Worm (Caenorhabditis elegans): ENCODE measurements around the gene C17G1.14.

DNA sequence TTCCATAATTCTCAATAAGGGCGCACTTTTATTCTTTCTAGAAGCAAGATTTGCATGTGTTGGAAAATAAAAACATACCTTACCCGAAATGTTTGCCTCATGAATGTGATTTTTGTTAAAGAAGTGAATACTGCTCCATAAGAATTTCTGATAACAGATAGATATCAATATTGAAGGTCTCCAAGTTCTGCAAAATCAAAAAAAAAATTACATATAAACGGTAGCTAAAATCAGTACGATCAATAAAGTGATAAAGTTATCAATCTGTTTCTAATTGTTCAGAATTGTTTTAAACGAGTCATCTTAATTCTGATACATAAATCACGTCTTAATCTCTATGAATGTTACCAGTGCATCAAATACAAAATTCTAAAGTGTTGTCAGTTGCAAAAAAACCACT, 37.6 kb downstream of the C17G1.14 start, which contains the start of gene mgl-1:
- TF ChIP-seq ama-1 (optimal IDR thresholded peaks at IDR 0.05) (no peak), flt-1 (GFP tag; IDR thresholded peaks at IDR 0.05) (no peak), tbx-11 (GFP tag; IDR thresholded peaks at IDR 0.05) (no peak), ceh-13 (GFP tag; optimal IDR thresholded peaks at IDR 0.05) (no peak), ets-7 (tag; optimal IDR thresholded peaks at IDR 0.05) (no peak), tra-4 (tag; optimal IDR thresholded peaks at IDR 0.05) (no peak), hnd-1 (tag; optimal IDR thresholded peaks at IDR 0.05) (no peak), ceh-36 (tag; optimal IDR thresholded peaks at IDR 0.05) (no peak), F13C5.2 (tag; optimal IDR thresholded peaks at IDR 0.05) (no peak), pes-1 (GFP tag; IDR thresholded peaks at IDR 0.05) (no peak), hmg-4 (GFP tag; optimal IDR thresholded peaks at IDR 0.05) (no peak), aly-1 (tag; optimal IDR thresholded peaks at IDR 0.05) (no peak)

All from whole organism, early embryonic.